Fruit fly (Drosophila melanogaster) whole organism, embryonic: ENCODE data around the gene mRpS25.

Experiments used
- ATbp ChIP-seq: fragments of 200-800 bp; sonication (Bioruptor generic); optimal IDR thresholded peaks from 2 replicates; lab custom pipeline; 2017; ENCODE audit warnings: missing biosample characterization, mild to moderate bottlenecking, missing genetic modification characterization, missing genetic modification reagents
- Ada2b ChIP-seq: fragments of 200-800 bp; sonication (Bioruptor generic); IDR thresholded peaks from 2 replicates; pipeline ENCODE4 v1.3.6; 2022; ENCODE audit warnings: missing biosample characterization, missing genetic modification characterization
- Antp ChIP-seq: fragments of 200-800 bp; sonication (Bioruptor generic); optimal IDR thresholded peaks from 3 replicates; lab custom pipeline; 2016; ENCODE audit warnings: missing biosample characterization, missing genetic modification characterization
- Atf6 ChIP-seq: fragments of 200-800 bp; sonication (Bioruptor generic); IDR thresholded peaks from 2 replicates; pipeline ENCODE4 v1.3.6; 2022; ENCODE audit warnings: missing biosample characterization, missing genetic modification characterization
- Awh ChIP-seq: fragments of 200-800 bp; sonication (Bioruptor generic); IDR thresholded peaks from 2 replicates; pipeline ENCODE4, ENCODE4 v1.3.6; 2022; ENCODE audit warnings: missing biosample characterization, missing genetic modification characterization
- CG10321 ChIP-seq: fragments of 200-800 bp; sonication (Bioruptor generic); IDR thresholded peaks from 2 replicates; pipeline ENCODE4 v1.3.6; 2022; ENCODE audit warnings: missing biosample characterization, missing genetic modification characterization
- CG10654 ChIP-seq: fragments of 200-800 bp; sonication (Bioruptor generic); optimal IDR thresholded peaks from 2 replicates; lab custom pipeline; 2016; ENCODE audit warnings: missing biosample characterization, missing genetic modification characterization
- CG11504 ChIP-seq: fragments of 200-800 bp; sonication (Bioruptor generic); optimal IDR thresholded peaks from 3 replicates; lab custom pipeline; 2019; ENCODE audit warnings: missing biosample characterization, mild to moderate bottlenecking, missing genetic modification characterization, moderate library complexity
- CG12659 ChIP-seq: fragments of 200-800 bp; sonication (Bioruptor generic); optimal IDR thresholded peaks from 3 replicates; lab custom pipeline; 2017; ENCODE audit warnings: mild to moderate bottlenecking, missing biosample characterization, missing genetic modification reagents, missing genetic modification characterization
- CG12744 ChIP-seq: fragments of 200-800 bp; sonication (Bioruptor generic); optimal IDR thresholded peaks from 2 replicates; lab custom pipeline; 2016; ENCODE audit warnings: missing biosample characterization, missing genetic modification characterization
- CG15601 ChIP-seq: fragments of 200-800 bp; sonication (Bioruptor generic); optimal IDR thresholded peaks from 3 replicates; lab custom pipeline; 2019; ENCODE audit warnings: missing biosample characterization, mild to moderate bottlenecking, missing genetic modification characterization, moderate library complexity
- CG17359 ChIP-seq: fragments of 200-800 bp; sonication (Bioruptor generic); optimal IDR thresholded peaks from 3 replicates; lab custom pipeline; 2018; ENCODE audit warnings: missing biosample characterization, mild to moderate bottlenecking, missing genetic modification characterization, moderate library complexity
- CG17612 ChIP-seq: fragments of 200-800 bp; sonication (Bioruptor generic); IDR thresholded peaks from 2 replicates; pipeline ENCODE4 v1.3.6; 2022; ENCODE audit warnings: missing biosample characterization, missing genetic modification characterization
- CG1832 ChIP-seq: fragments of 200-800 bp; sonication (Bioruptor generic); optimal IDR thresholded peaks from 2 replicates; lab custom pipeline; 2017; ENCODE audit warnings: missing biosample characterization, mild to moderate bottlenecking, missing genetic modification characterization, inconsistent platforms
- CG18619 ChIP-seq: fragments of 200-800 bp; sonication (Bioruptor generic); optimal IDR thresholded peaks from 3 replicates; lab custom pipeline; 2017; ENCODE audit warnings: missing biosample characterization, mild to moderate bottlenecking, missing genetic modification characterization
- CG2202 ChIP-seq: fragments of 200-800 bp; sonication (Bioruptor generic); optimal IDR thresholded peaks from 2 replicates; lab custom pipeline; 2018; ENCODE audit warnings: missing biosample characterization, mild to moderate bottlenecking, missing genetic modification characterization
- CG2889 ChIP-seq: fragments of 200-800 bp; sonication (Bioruptor generic); IDR thresholded peaks from 3 replicates; pipeline ENCODE4 v1.3.6; 2022; ENCODE audit warnings: missing biosample characterization, missing genetic modification characterization
- CG3163 ChIP-seq: fragments of 200-800 bp; sonication (Bioruptor generic); optimal IDR thresholded peaks from 3 replicates; lab custom pipeline; 2016; ENCODE audit warnings: missing biosample characterization, missing genetic modification characterization
- CG7556 ChIP-seq: fragments of 200-800 bp; sonication (Bioruptor generic); optimal IDR thresholded peaks from 2 replicates; lab custom pipeline; 2017; ENCODE audit warnings: missing biosample characterization, mild to moderate bottlenecking, missing genetic modification characterization
- CG8388 ChIP-seq: fragments of 200-800 bp; sonication (Bioruptor generic); optimal IDR thresholded peaks from 2 replicates; lab custom pipeline; 2019; ENCODE audit warnings: missing biosample characterization, mild to moderate bottlenecking, missing genetic modification characterization, moderate library complexity
- CG8944 ChIP-seq: fragments of 200-800 bp; sonication (Bioruptor generic); optimal IDR thresholded peaks from 3 replicates; lab custom pipeline; 2016; ENCODE audit warnings: missing biosample characterization, missing genetic modification characterization
- Camta ChIP-seq: fragments of 200-800 bp; sonication (Bioruptor generic); optimal IDR thresholded peaks from 2 replicates; lab custom pipeline; 2016; ENCODE audit warnings: missing biosample characterization, missing genetic modification characterization
- CkIIα-i1 ChIP-seq: fragments of 200-800 bp; sonication (Bioruptor generic); IDR thresholded peaks from 2 replicates; pipeline ENCODE4 v1.3.6; 2022; ENCODE audit warnings: missing biosample characterization, missing genetic modification characterization
- Dbx ChIP-seq: fragments of 200-800 bp; sonication (Bioruptor generic); IDR thresholded peaks from 3 replicates; pipeline ENCODE4 v1.3.6; 2022; ENCODE audit warnings: missing biosample characterization, missing genetic modification characterization
- Doc2 ChIP-seq: fragments of 200-800 bp; sonication (Bioruptor generic); IDR thresholded peaks from 2 replicates; pipeline ENCODE4 v1.3.6; 2022; ENCODE audit warnings: missing biosample characterization, missing genetic modification characterization
- Gug ChIP-seq: fragments of 200-800 bp; sonication (Bioruptor generic); IDR thresholded peaks from 4 replicates; pipeline ENCODE4 v1.3.6; 2022; ENCODE audit warnings: missing biosample characterization, missing genetic modification characterization
- HLHmδ ChIP-seq: fragments of 200-800 bp; sonication (Bioruptor generic); optimal IDR thresholded peaks from 2 replicates; lab custom pipeline; 2018; ENCODE audit warnings: missing biosample characterization, mild to moderate bottlenecking, missing genetic modification characterization, moderate library complexity
- Hand ChIP-seq: fragments of 200-800 bp; sonication (Bioruptor generic); optimal IDR thresholded peaks from 2 replicates; lab custom pipeline; 2017; ENCODE audit warnings: mild to moderate bottlenecking, missing biosample characterization, missing genetic modification reagents, missing genetic modification characterization
- Hmr ChIP-seq: fragments of 200-800 bp; sonication (Bioruptor generic); optimal IDR thresholded peaks from 3 replicates; lab custom pipeline; 2017; ENCODE audit warnings: mild to moderate bottlenecking, missing biosample characterization, missing genetic modification reagents, missing genetic modification characterization
- Jarid2 ChIP-seq: fragments of 200-800 bp; sonication (Bioruptor generic); optimal IDR thresholded peaks from 3 replicates; lab custom pipeline; 2017; ENCODE audit warnings: mild to moderate bottlenecking, missing biosample characterization, missing genetic modification reagents, missing genetic modification characterization
- MBD-R2 ChIP-seq: fragments of 200-800 bp; sonication (Bioruptor generic); IDR thresholded peaks from 2 replicates; pipeline ENCODE4 v1.3.6; 2022; ENCODE audit warnings: missing biosample characterization, missing genetic modification characterization
- Ptx1 ChIP-seq: fragments of 200-800 bp; sonication (Bioruptor generic); IDR thresholded peaks from 2 replicates; pipeline ENCODE4 v1.3.6; 2022; ENCODE audit warnings: missing biosample characterization, missing genetic modification characterization
- Scr ChIP-seq: fragments of 200-800 bp; sonication (Bioruptor generic); IDR thresholded peaks from 2 replicates; pipeline ENCODE4 v1.3.6; 2022; ENCODE audit warnings: missing biosample characterization, missing genetic modification characterization; ENCODE audit not compliant: partially characterized antibody
- Stat92E ChIP-seq, 3 experiments: fragments of >200 bp in 2 of 3; fragments of 200-800 bp in 1 of 3; sonication (Bioruptor generic) in 1 of 3; optimal IDR thresholded peaks; 2 replicates each; lab custom pipeline; 2017 to 2019; ENCODE audit warnings: missing biosample characterization in 3 of 3, missing genetic modification characterization in 3 of 3, mild to moderate bottlenecking in 1 of 3, moderate library complexity in 1 of 3
- Trl ChIP-seq, 3 experiments: fragments of >200 bp in 2 of 3; fragments of 200-800 bp in 1 of 3; sonication (Bioruptor generic) in 1 of 3; optimal IDR thresholded peaks; 2 replicates in 1 of 3; 3 replicates in 2 of 3; lab custom pipeline; 2016 to 2017; ENCODE audit warnings: missing biosample characterization in 1 of 3, missing genetic modification characterization in 1 of 3
- ac ChIP-seq: fragments of 200-800 bp; sonication (Bioruptor generic); optimal IDR thresholded peaks from 3 replicates; lab custom pipeline; 2017; ENCODE audit warnings: missing biosample characterization, mild to moderate bottlenecking, missing genetic modification characterization
- ara ChIP-seq: fragments of 200-800 bp; sonication (Bioruptor generic); IDR thresholded peaks from 2 replicates; pipeline ENCODE4 v1.3.6; 2022; ENCODE audit warnings: missing biosample characterization, missing genetic modification characterization
- cg ChIP-seq: fragments of 200-800 bp; sonication (Bioruptor generic); optimal IDR thresholded peaks from 3 replicates; lab custom pipeline; 2019; ENCODE audit warnings: missing biosample characterization, mild to moderate bottlenecking, missing genetic modification characterization, moderate library complexity
- emc ChIP-seq: fragments of 200-800 bp; sonication (Bioruptor generic); optimal IDR thresholded peaks from 2 replicates; lab custom pipeline; 2016; ENCODE audit warnings: missing biosample characterization, missing genetic modification characterization
- ewg ChIP-seq: fragments of 200-800 bp; sonication (Bioruptor generic); optimal IDR thresholded peaks from 3 replicates; lab custom pipeline; 2017; ENCODE audit warnings: mild to moderate bottlenecking, missing biosample characterization, missing genetic modification reagents, missing genetic modification characterization
- eyg ChIP-seq: fragments of 200-800 bp; sonication (Bioruptor generic); optimal IDR thresholded peaks from 3 replicates; lab custom pipeline; 2016; ENCODE audit warnings: missing biosample characterization, missing genetic modification characterization
- fd96Cb ChIP-seq: fragments of 200-800 bp; sonication (Bioruptor generic); optimal IDR thresholded peaks from 2 replicates; lab custom pipeline; 2018; ENCODE audit warnings: missing biosample characterization, mild to moderate bottlenecking, missing genetic modification characterization, moderate library complexity
- grau ChIP-seq: fragments of 200-800 bp; optimal IDR thresholded peaks from 3 replicates; lab custom pipeline; 2019; ENCODE audit warnings: missing biosample characterization, mild to moderate bottlenecking, missing genetic modification characterization, moderate library complexity
- hkb ChIP-seq, 2 experiments: fragments of 200-800 bp in 1 of 2; fragments of >200 bp in 1 of 2; sonication (Bioruptor generic) in 1 of 2; IDR thresholded peaks in 1 of 2; optimal IDR thresholded peaks in 1 of 2; 2 replicates each; pipeline versions ENCODE4 v1.3.6 to Lab custom; 2017 to 2022; ENCODE audit warnings: missing biosample characterization in 1 of 2, missing genetic modification characterization in 1 of 2
- prd ChIP-seq, 3 experiments: fragments of >200 bp in 2 of 3; fragments of 200-800 bp in 1 of 3; sonication (Bioruptor generic) in 1 of 3; optimal IDR thresholded peaks in 2 of 3; IDR thresholded peaks in 1 of 3; 2 replicates in 2 of 3; 3 replicates in 1 of 3; pipeline versions ENCODE4 v1.3.6 to Lab custom; 2017 to 2022; ENCODE audit warnings: missing biosample characterization in 1 of 3, missing genetic modification characterization in 1 of 3
- sisA ChIP-seq: fragments of 200-800 bp; sonication (Bioruptor generic); IDR thresholded peaks from 2 replicates; pipeline ENCODE4 v1.3.6; 2022; ENCODE audit warnings: missing biosample characterization, missing genetic modification characterization
- stc ChIP-seq: fragments of 200-800 bp; sonication (Bioruptor generic); IDR thresholded peaks from 2 replicates; pipeline ENCODE4 v1.3.6; 2022; ENCODE audit warnings: missing biosample characterization, missing genetic modification characterization
- unpg ChIP-seq: fragments of 200-800 bp; sonication (Bioruptor generic); optimal IDR thresholded peaks from 3 replicates; lab custom pipeline; 2018; ENCODE audit warnings: missing biosample characterization, mild to moderate bottlenecking, missing genetic modification characterization, moderate library complexity
- vvl ChIP-seq: fragments of 200-800 bp; sonication (Bioruptor generic); IDR thresholded peaks from 2 replicates; pipeline ENCODE4 v1.3.6; 2022; ENCODE audit warnings: missing biosample characterization, missing genetic modification characterization

mRpS25 gene

dm6 chrX:14621464-14621863, 38.7 kb upstream of the mRpS25 start (continued):
- peak; percentile 29 for TF ChIP-seq CG11504 (tag; lab: Kevin White, UChicago)
- TF ChIP-seq stc (GFP tag; lab: Robert Waterston, UW): no peak
- no peak for TF ChIP-seq Gug (GFP tag; lab: Robert Waterston, UW)
- peak; percentile 42; the same call in 1 of the 2 replicates for TF ChIP-seq Ptx1
- peak; percentile 16 for TF ChIP-seq CG17359 (tag; lab: Kevin White, UChicago)
- TF ChIP-seq MBD-R2 (GFP tag; lab: Robert Waterston, UW): no peak
- no peak for TF ChIP-seq Stat92E (GFP tag; optimal IDR thresholded peaks at IDR 0.05; lab: Kevin White, UChicago)
- TF ChIP-seq CG7556 (GFP tag; lab: Kevin White, UChicago): no peak
- peak; percentile 32 for TF ChIP-seq ATbp (GFP tag; lab: Kevin White, UChicago)
- no peak for TF ChIP-seq CG18619 (GFP tag; lab: Kevin White, UChicago)
- peak; percentile 11 for TF ChIP-seq fd96Cb
- 0 out of 2 replicates have a peak, but pooled peaks have one; percentile 17 for TF ChIP-seq vvl
- TF ChIP-seq hkb (optimal IDR thresholded peaks at IDR 0.05; lab: Kevin White, UChicago): no peak
- TF ChIP-seq hkb (GFP tag; IDR thresholded peaks at IDR 0.05; lab: Robert Waterston, UW): 0 out of 2 replicates have a peak, but pooled peaks have one; percentile 10
- TF ChIP-seq CG3163 (GFP tag; lab: Kevin White, UChicago): no peak
- TF ChIP-seq Doc2 (GFP tag; lab: Robert Waterston, UW): no peak
- TF ChIP-seq HLHmδ: no peak
- TF ChIP-seq sisA (GFP tag; lab: Robert Waterston, UW): peak; percentile 12; the same call in 1 of the 2 replicates
- no peak for TF ChIP-seq Hmr (GFP tag; lab: Kevin White, UChicago)
- TF ChIP-seq Trl (optimal IDR thresholded peaks at IDR 0.05; lab: Kevin White, UChicago): no peak
- no peak for TF ChIP-seq Trl (GFP tag; optimal IDR thresholded peaks at IDR 0.05; lab: Kevin White, UChicago)
- no peak for TF ChIP-seq cg (GFP tag; lab: Kevin White, UChicago)
- no peak for TF ChIP-seq Antp (GFP tag; lab: Kevin White, UChicago)
- TF ChIP-seq emc (GFP tag; lab: Kevin White, UChicago): no peak
- TF ChIP-seq CG2889: no peak
- TF ChIP-seq CG17612 (GFP tag; lab: Robert Waterston, UW): no peak
- TF ChIP-seq Atf6: no peak
- peak; percentile 12 for TF ChIP-seq grau (tag; lab: Kevin White, UChicago)
- TF ChIP-seq Camta (GFP tag; lab: Kevin White, UChicago): no peak
- no peak for TF ChIP-seq Scr (GFP tag; lab: Robert Waterston, UW)
- TF ChIP-seq Jarid2: no peak
- no peak for TF ChIP-seq unpg (GFP tag; lab: Kevin White, UChicago)
- no peak for TF ChIP-seq prd (optimal IDR thresholded peaks at IDR 0.05; lab: Kevin White, UChicago)
- TF ChIP-seq prd (GFP tag; IDR thresholded peaks at IDR 0.05; lab: Robert Waterston, UW): peak; percentile 52; the same call in 1 of the 3 replicates
- no peak for TF ChIP-seq ac (GFP tag; lab: Kevin White, UChicago)
- no peak for TF ChIP-seq CG15601 (tag; lab: Kevin White, UChicago)
- TF ChIP-seq CG12744 (GFP tag; lab: Kevin White, UChicago): no peak
- no peak for TF ChIP-seq ewg
- no peak for TF ChIP-seq CG12659 (GFP tag; lab: Kevin White, UChicago)
- TF ChIP-seq CG8388 (GFP tag; lab: Kevin White, UChicago): no peak
- no peak for TF ChIP-seq Hand (GFP tag; lab: Kevin White, UChicago)
- no peak for TF ChIP-seq CG2202
- 0 out of 2 replicates have a peak, but pooled peaks have one; percentile 9 for TF ChIP-seq ara
- TF ChIP-seq eyg (GFP tag; lab: Kevin White, UChicago): no peak
- no peak for TF ChIP-seq CG10654 (GFP tag; lab: Kevin White, UChicago)
- TF ChIP-seq CG1832 (GFP tag; lab: Kevin White, UChicago): no peak
- TF ChIP-seq CG8944: no peak
- TF ChIP-seq Ada2b: 0 out of 2 replicates have a peak, but pooled peaks have one; percentile 11
- TF ChIP-seq Dbx (GFP tag; lab: Robert Waterston, UW): no peak
- TF ChIP-seq CkIIα-i1 (GFP tag; lab: Robert Waterston, UW): no peak
- TF ChIP-seq Awh (GFP tag; lab: Robert Waterston, UW): 0 out of 2 replicates have a peak, but pooled peaks have one; percentile 36
- no peak for TF ChIP-seq CG10321 (GFP tag; lab: Robert Waterston, UW)
